Worm (Caenorhabditis elegans) whole organism, L3 larva: ENCODE data around the gene skr-20.

Experiments used
- ceh-16 ChIP-seq: sonication (generic microtip); optimal IDR thresholded peaks from 2 replicates; lab custom pipeline; 2017; ENCODE audit warnings: missing biosample characterization, missing genetic modification characterization
- egl-5 ChIP-seq: fragments of 150-350 bp; optimal IDR thresholded peaks from 2 replicates; lab custom pipeline; 2017; ENCODE audit warnings: missing biosample characterization, missing genetic modification reagents, missing genetic modification characterization, inconsistent platforms
- elt-3 ChIP-seq, 3 experiments: fragments of 150-350 bp in 1 of 3; sonication (generic microtip) in 2 of 3; optimal IDR thresholded peaks; 2 replicates in 2 of 3; 4 replicates in 1 of 3; lab custom pipeline; 2014 to 2017; ENCODE audit warnings: missing biosample characterization in 3 of 3, missing genetic modification characterization in 3 of 3
- nhr-12 ChIP-seq: fragments of 150-350 bp; optimal IDR thresholded peaks from 2 replicates; lab custom pipeline; 2014; ENCODE audit warnings: missing biosample characterization, missing genetic modification characterization
- nhr-23 ChIP-seq: fragments of 150-350 bp; optimal IDR thresholded peaks from 2 replicates; lab custom pipeline; 2014; ENCODE audit warnings: missing biosample characterization, missing genetic modification reagents, missing genetic modification characterization
- nhr-25 ChIP-seq: sonication (generic microtip); optimal IDR thresholded peaks from 2 replicates; lab custom pipeline; 2017; ENCODE audit warnings: missing biosample characterization, missing genetic modification characterization

ce11 chrX:13242231-13242630, 18.9 kb upstream of the skr-20 start, which contains the start of gene K08H2.5:
- TF ChIP-seq ceh-16: no peak
- TF ChIP-seq egl-5 (tag; lab: Kevin White, UChicago): no peak
- no peak for TF ChIP-seq nhr-12 (tag; lab: Kevin White, UChicago)
- TF ChIP-seq nhr-23: no peak
- TF ChIP-seq nhr-25 (tag; lab: Kevin White, UChicago): no peak
- no peak for TF ChIP-seq elt-3 (tag; optimal IDR thresholded peaks at IDR 0.05; lab: Kevin White, UChicago)
